Worm (Caenorhabditis elegans): ENCODE measurements around the gene C25G4.2.

Gene C25G4.2

ce11 chrIV:12454115-12454514 is 10.3 kb upstream of the C25G4.2 start, which contains the start of gene spe-44 (continued):
- TF ChIP-seq nhr-90 (tag; optimal IDR thresholded peaks at IDR 0.05; ENCODE audit: poor library complexity) = no peak
- no peak for TF ChIP-seq unc-30 (tag; optimal IDR thresholded peaks at IDR 0.05)
- TF ChIP-seq lin-14 (GFP tag; optimal IDR thresholded peaks at IDR 0.05) = no peak
- TF ChIP-seq ceh-90 (tag; optimal IDR thresholded peaks at IDR 0.05) = no peak

ce11 chrIV:12451225-12451831 is 7.5 kb upstream of the C25G4.2 start, which contains the start of gene dpy-26:
Gene dpy-26 (minus strand): TSS chrIV:12451335.
- TF ChIP-seq sptf-1 (tag; optimal IDR thresholded peaks at IDR 0.05) = no peak
- TF ChIP-seq vab-15 (tag; optimal IDR thresholded peaks at IDR 0.05) = no peak
- no peak for TF ChIP-seq ztf-4 (tag; optimal IDR thresholded peaks at IDR 0.05)
- no peak for TF ChIP-seq mef-2 (tag; optimal IDR thresholded peaks at IDR 0.05)
- TF ChIP-seq fos-1 (tag; optimal IDR thresholded peaks at IDR 0.05) = no peak
- TF ChIP-seq nhr-20 (tag; optimal IDR thresholded peaks at IDR 0.05) = peak; percentile 33
- peak; percentile 66 to 83 for TF ChIP-seq lsy-2 (tag; optimal IDR thresholded peaks at IDR 0.05)
- no peak for TF ChIP-seq aha-1 (tag; optimal IDR thresholded peaks at IDR 0.05)
- no peak for TF ChIP-seq unc-98 (GFP tag; IDR thresholded peaks at IDR 0.05)
- TF ChIP-seq rnt-1 (tag; optimal IDR thresholded peaks at IDR 0.05) = peak; percentile 22
- TF ChIP-seq nhr-28 (tag; optimal IDR thresholded peaks at IDR 0.05) = no peak
- TF ChIP-seq aly-2 (tag; optimal IDR thresholded peaks at IDR 0.05) = peak; percentile 8
- peak; percentile 57 to 79 for TF ChIP-seq lin-35 (GFP tag; optimal IDR thresholded peaks at IDR 0.05)
- TF ChIP-seq isw-1 (GFP tag; IDR thresholded peaks at IDR 0.05) = no peak
- no peak for TF ChIP-seq pax-3 (tag; optimal IDR thresholded peaks at IDR 0.05)
- TF ChIP-seq tbx-2 (tag; optimal IDR thresholded peaks at IDR 0.05) = no peak
- TF ChIP-seq ceh-82 (tag; optimal IDR thresholded peaks at IDR 0.05) = peak; percentile 10 to 54 (median 26)
- peak; percentile 73 to 77 for TF ChIP-seq efl-1 (optimal IDR thresholded peaks at IDR 0.05)
- peak; percentile 58 to 92 for TF ChIP-seq efl-1 (GFP tag; optimal IDR thresholded peaks at IDR 0.05 in 1 of 2)
- peak; percentile 7 for TF ChIP-seq lin-13 (GFP tag; optimal IDR thresholded peaks at IDR 0.05)
- TF ChIP-seq dpl-1 (GFP tag; optimal IDR thresholded peaks at IDR 0.05) = peak; percentile 51 to 73 (median 62)
- TF ChIP-seq nhr-71 (tag; optimal IDR thresholded peaks at IDR 0.05) = no peak
- peak; percentile 12 for TF ChIP-seq F16B12.6 (tag; optimal IDR thresholded peaks at IDR 0.05)
- peak in 1 of 6 experiments; percentile 17 for TF ChIP-seq elt-3 (tag; optimal IDR thresholded peaks at IDR 0.05)
- peak; percentile 65 for TF ChIP-seq nhr-85 (tag)
- no peak for TF ChIP-seq lin-15B (tag; optimal IDR thresholded peaks at IDR 0.05)
- peak; percentile 56 for TF ChIP-seq skn-1 (tag; optimal IDR thresholded peaks at IDR 0.05)
- TF ChIP-seq elt-2 (tag; optimal IDR thresholded peaks at IDR 0.05) = no peak
- no peak for TF ChIP-seq unc-62 (GFP tag; optimal IDR thresholded peaks at IDR 0.05)
- TF ChIP-seq nhr-76 (tag; optimal IDR thresholded peaks at IDR 0.05) = no peak
- no peak for TF ChIP-seq nhr-11 (tag; optimal IDR thresholded peaks at IDR 0.05)
- TF ChIP-seq unc-86 (tag; optimal IDR thresholded peaks at IDR 0.05) = no peak
- no peak for TF ChIP-seq ceh-8 (GFP tag; optimal IDR thresholded peaks at IDR 0.05)
- TF ChIP-seq C16A3.4 (tag; optimal IDR thresholded peaks at IDR 0.05) = peak; percentile 5
- no peak for TF ChIP-seq egl-27 (tag; optimal IDR thresholded peaks at IDR 0.05)
- TF ChIP-seq pag-3 (tag; optimal IDR thresholded peaks at IDR 0.05; ENCODE audit: borderline replicate concordance, insufficient read depth) = no peak
- TF ChIP-seq snu-23 (GFP tag; optimal IDR thresholded peaks at IDR 0.05) = peak; percentile 60
- peak; percentile 33 for TF ChIP-seq xbp-1 (tag; optimal IDR thresholded peaks at IDR 0.05)
- no peak for TF ChIP-seq zip-4 (GFP tag; optimal IDR thresholded peaks at IDR 0.05)
- peak; percentile 26 for TF ChIP-seq swsn-7 (tag; optimal IDR thresholded peaks at IDR 0.05)
- TF ChIP-seq snpc-4 (tag; optimal IDR thresholded peaks at IDR 0.05) = no peak
- TF ChIP-seq ceh-88 (GFP tag; IDR thresholded peaks at IDR 0.05) = no peak
- TF ChIP-seq egl-13 (tag; optimal IDR thresholded peaks at IDR 0.05) = no peak
- TF ChIP-seq fkh-8 (tag; optimal IDR thresholded peaks at IDR 0.05) = no peak
- no peak for TF ChIP-seq ceh-90 (tag; optimal IDR thresholded peaks at IDR 0.05)
- TF ChIP-seq ceh-63 (GFP tag; optimal IDR thresholded peaks at IDR 0.05) = no peak
- no peak for TF ChIP-seq blmp-1 (tag; optimal IDR thresholded peaks at IDR 0.05)
- no peak for TF ChIP-seq fkh-10 (GFP tag; optimal IDR thresholded peaks at IDR 0.05)
- TF ChIP-seq ama-1 (optimal IDR thresholded peaks at IDR 0.05) = no peak

All from whole organism, L1 larva.